Fruit fly (Drosophila melanogaster): ENCODE results near the gene Pi3K92E.

dm6 chr3R:20605562-20606155, 28.9 kb downstream of the Pi3K92E start:
- no peak for TF ChIP-seq CG4360 (GFP tag; IDR thresholded peaks at IDR 0.05)
- TF ChIP-seq gcm2 (GFP tag; optimal IDR thresholded peaks at IDR 0.05), result no peak
- TF ChIP-seq bowl (GFP tag; IDR thresholded peaks at IDR 0.05), result no peak
- TF ChIP-seq Hr3 (GFP tag; optimal IDR thresholded peaks at IDR 0.05), result no peak
- TF ChIP-seq nmo (GFP tag; optimal IDR thresholded peaks at IDR 0.05), result no peak

Measured in whole organism, embryonic.